Worm (Caenorhabditis elegans) whole organism, mixed stage, embryonic: Measurements from ENCODE around the gene rpy-1.

Source experiments
- blmp-1 ChIP-seq: fragments of 150-350 bp; optimal IDR thresholded peaks from 2 replicates; lab custom pipeline; 2014; ENCODE audit warnings: missing biosample characterization, missing genetic modification characterization
- elt-3 ChIP-seq: fragments of 150-350 bp; optimal IDR thresholded peaks from 2 replicates; lab custom pipeline; 2014; ENCODE audit warnings: missing biosample characterization, missing genetic modification characterization
- ham-2 ChIP-seq: fragments of 200-800 bp; sonication (Bioruptor generic); optimal IDR thresholded peaks from 2 replicates; lab custom pipeline; 2018; ENCODE audit warnings: mild to moderate bottlenecking, missing genetic modification characterization, missing compliant biosample characterization
- lsy-2 ChIP-seq: fragments of 150-350 bp; optimal IDR thresholded peaks from 2 replicates; lab custom pipeline; 2014; ENCODE audit warnings: missing biosample characterization, missing genetic modification characterization
- mab-5 ChIP-seq: fragments of 150-350 bp; optimal IDR thresholded peaks from 2 replicates; lab custom pipeline; 2014; ENCODE audit warnings: missing biosample characterization, missing genetic modification characterization
- nhr-12 ChIP-seq: fragments of 150-350 bp; optimal IDR thresholded peaks from 2 replicates; lab custom pipeline; 2014; ENCODE audit warnings: missing biosample characterization, missing genetic modification characterization
- nhr-237 ChIP-seq: fragments of 150-350 bp; optimal IDR thresholded peaks from 2 replicates; lab custom pipeline; 2014; ENCODE audit warnings: missing biosample characterization, missing genetic modification characterization
- nhr-28 ChIP-seq: fragments of 150-350 bp; optimal IDR thresholded peaks from 2 replicates; lab custom pipeline; 2014; ENCODE audit warnings: missing biosample characterization, missing genetic modification characterization
- nhr-76 ChIP-seq: sonication (generic microtip); optimal IDR thresholded peaks from 2 replicates; lab custom pipeline; 2017; ENCODE audit warnings: missing biosample characterization, missing genetic modification characterization
- pha-4 ChIP-seq: fragments of 150-350 bp; optimal IDR thresholded peaks from 2 replicates; lab custom pipeline; 2018; ENCODE audit warnings: missing biosample characterization, missing genetic modification reagents, missing genetic modification characterization
- snpc-4 ChIP-seq: fragments of 150-350 bp; optimal IDR thresholded peaks from 2 replicates; lab custom pipeline; 2014; ENCODE audit warnings: missing biosample characterization, missing genetic modification characterization
- unc-62 ChIP-seq: fragments of 150-350 bp; optimal IDR thresholded peaks from 2 replicates; lab custom pipeline; 2014; ENCODE audit warnings: missing biosample characterization, missing genetic modification reagents, missing genetic modification characterization
- zip-8 ChIP-seq: fragments of 150-350 bp; optimal IDR thresholded peaks from 2 replicates; lab custom pipeline; 2014; ENCODE audit warnings: missing biosample characterization, missing genetic modification characterization
- ztf-11 ChIP-seq: fragments of 150-350 bp; optimal IDR thresholded peaks from 2 replicates; lab custom pipeline; 2014; ENCODE audit warnings: missing biosample characterization, missing genetic modification characterization

ce11 chrII:6654284-6654683 is 51.2 kb downstream of the rpy-1 start, which contains the start of gene T19D12.9:
- TF ChIP-seq pha-4 (no peak), elt-3 (tag; lab: Kevin White, UChicago) (no peak), blmp-1 (tag; lab: Kevin White, UChicago) (no peak), nhr-76 (no peak), mab-5 (no peak), nhr-12 (tag; lab: Kevin White, UChicago) (no peak), lsy-2 (tag; lab: Kevin White, UChicago) (no peak), nhr-28 (tag; lab: Kevin White, UChicago) (no peak), nhr-237 (tag; lab: Kevin White, UChicago) (no peak), unc-62 (GFP tag; lab: Kevin White, UChicago) (no peak), ztf-11 (no peak), zip-8 (no peak), snpc-4 (tag; lab: Kevin White, UChicago) (no peak), ham-2 (GFP tag; lab: Kevin White, UChicago) (no peak)
